Worm (Caenorhabditis elegans) whole organism, L4 larva: ENCODE data around the gene T05A7.13.

Experiments
- F10B5.3 ChIP-seq: sonication (generic microtip); optimal IDR thresholded peaks from 2 replicates; lab custom pipeline; 2016; ENCODE audit warnings: mild to moderate bottlenecking, missing genetic modification characterization, missing compliant biosample characterization
- F49E8.2 ChIP-seq: sonication (generic microtip); optimal IDR thresholded peaks from 2 replicates; lab custom pipeline; 2016; ENCODE audit warnings: missing compliant biosample characterization, mild to moderate bottlenecking, missing genetic modification characterization, borderline replicate concordance
- T26A8.4 ChIP-seq: fragments of 200-800 bp; sonication (Bioruptor generic); IDR thresholded peaks from 2 replicates; pipeline ENCODE4 v1.3.6; 2022; ENCODE audit warnings: missing genetic modification characterization, missing compliant biosample characterization
- Y105C5A.15 ChIP-seq: fragments of 200-800 bp; sonication (Bioruptor generic); IDR thresholded peaks from 2 replicates; pipeline ENCODE4 v1.3.6; 2022; ENCODE audit warnings: missing genetic modification characterization, missing compliant biosample characterization
- Y5F2A.4 ChIP-seq: fragments of 200-800 bp; sonication (Bioruptor generic); optimal IDR thresholded peaks from 2 replicates; lab custom pipeline; 2018; ENCODE audit warnings: mild to moderate bottlenecking, missing genetic modification characterization, missing compliant biosample characterization
- ama-1 ChIP-seq: fragments of 150-350 bp; optimal IDR thresholded peaks from 2 replicates; lab custom pipeline; 2014; ENCODE audit warnings: inconsistent platforms, mixed read lengths
- attf-4 ChIP-seq: sonication (generic microtip); optimal IDR thresholded peaks from 3 replicates; lab custom pipeline; 2017; ENCODE audit warnings: missing biosample characterization, missing genetic modification characterization
- ceh-20 ChIP-seq: fragments of 200-800 bp; sonication (Bioruptor generic); IDR thresholded peaks from 2 replicates; pipeline ENCODE4 v1.3.6; 2022; ENCODE audit warnings: missing genetic modification reagents, missing genetic modification characterization, missing compliant biosample characterization
- ceh-28 ChIP-seq: fragments of 150-350 bp; optimal IDR thresholded peaks from 2 replicates; lab custom pipeline; 2014; ENCODE audit warnings: missing biosample characterization, missing genetic modification reagents, missing genetic modification characterization
- ceh-32 ChIP-seq: sonication (generic microtip); optimal IDR thresholded peaks from 2 replicates; lab custom pipeline; 2016; ENCODE audit warnings: mild to moderate bottlenecking, missing genetic modification characterization, missing compliant biosample characterization; ENCODE audit not compliant: poor library complexity
- ceh-44 ChIP-seq: fragments of 200-800 bp; sonication (Bioruptor generic); IDR thresholded peaks from 2 replicates; pipeline ENCODE4 v1.3.6; 2022; ENCODE audit warnings: missing genetic modification reagents, missing genetic modification characterization, missing compliant biosample characterization
- ceh-62 ChIP-seq: sonication (generic microtip); optimal IDR thresholded peaks from 2 replicates; lab custom pipeline; 2017; ENCODE audit warnings: missing biosample characterization, missing genetic modification characterization
- ceh-82 ChIP-seq: sonication (generic microtip); optimal IDR thresholded peaks from 2 replicates; lab custom pipeline; 2017; ENCODE audit warnings: missing biosample characterization, missing genetic modification characterization
- ces-1 ChIP-seq: fragments of 150-350 bp; sonication (generic microtip); optimal IDR thresholded peaks from 4 replicates; lab custom pipeline; 2014; ENCODE audit warnings: missing biosample characterization, missing genetic modification reagents, missing genetic modification characterization
- daf-12 ChIP-seq: fragments of 150-350 bp; optimal IDR thresholded peaks from 2 replicates; lab custom pipeline; 2014; ENCODE audit warnings: missing biosample characterization, missing genetic modification reagents, missing genetic modification characterization
- daf-19 ChIP-seq: fragments of 200-800 bp; sonication (Bioruptor generic); conservative IDR thresholded peaks from 2 replicates; pipeline ENCODE4 v1.3.6; 2022; ENCODE audit warnings: missing genetic modification characterization, missing compliant biosample characterization
- dmd-6 ChIP-seq: fragments of 200-800 bp; sonication (Bioruptor generic); IDR thresholded peaks from 2 replicates; pipeline ENCODE4 v1.3.6; 2022; ENCODE audit warnings: missing genetic modification reagents, missing genetic modification characterization, missing compliant biosample characterization
- dmd-8 ChIP-seq: fragments of 200-800 bp; sonication (Bioruptor generic); IDR thresholded peaks from 2 replicates; pipeline ENCODE4 v1.3.6; 2022; ENCODE audit warnings: missing genetic modification characterization, missing compliant biosample characterization
- dpl-1 ChIP-seq: fragments of 150-350 bp; optimal IDR thresholded peaks from 2 replicates; lab custom pipeline; 2014; ENCODE audit warnings: missing biosample characterization, missing genetic modification reagents, missing genetic modification characterization
- egl-43 ChIP-seq: fragments of 200-800 bp; sonication (Bioruptor generic); IDR thresholded peaks from 2 replicates; pipeline ENCODE4 v1.3.6; 2022; ENCODE audit warnings: missing genetic modification reagents, missing genetic modification characterization, missing compliant biosample characterization
- fos-1 ChIP-seq: fragments of 150-350 bp; optimal IDR thresholded peaks from 2 replicates; lab custom pipeline; 2014; ENCODE audit warnings: missing biosample characterization, missing genetic modification characterization
- hlh-11 ChIP-seq: fragments of 200-800 bp; sonication (Bioruptor generic); optimal IDR thresholded peaks from 2 replicates; lab custom pipeline; 2018; ENCODE audit warnings: mild to moderate bottlenecking, missing genetic modification characterization, missing compliant biosample characterization
- hlh-30 ChIP-seq: sonication (generic microtip); optimal IDR thresholded peaks from 2 replicates; lab custom pipeline; 2017; ENCODE audit warnings: antibody characterized with exemption, mild to moderate bottlenecking, missing genetic modification characterization, missing compliant biosample characterization; ENCODE audit not compliant: insufficient read depth
- jun-1 ChIP-seq: fragments of 150-350 bp; optimal IDR thresholded peaks from 2 replicates; lab custom pipeline; 2014; ENCODE audit warnings: missing biosample characterization, missing genetic modification reagents, missing genetic modification characterization
- lin-29 ChIP-seq: fragments of 200-800 bp; sonication (Bioruptor generic); IDR thresholded peaks from 2 replicates; pipeline ENCODE4 v1.3.6; 2022; ENCODE audit warnings: missing genetic modification reagents, missing genetic modification characterization, missing compliant biosample characterization
- lir-3 ChIP-seq: sonication (generic microtip); optimal IDR thresholded peaks from 2 replicates; lab custom pipeline; 2016; ENCODE audit warnings: mild to moderate bottlenecking, missing genetic modification characterization, missing compliant biosample characterization
- mdl-1 ChIP-seq, 2 experiments: fragments of 150-350 bp in 1 of 2; sonication (generic microtip) in 1 of 2; optimal IDR thresholded peaks; 2 replicates each; lab custom pipeline; 2014 to 2017; ENCODE audit warnings: missing biosample characterization in 2 of 2, missing genetic modification characterization in 2 of 2
- mes-2 ChIP-seq: sonication (generic microtip); optimal IDR thresholded peaks from 2 replicates; lab custom pipeline; 2016; ENCODE audit warnings: missing genotype, mild to moderate bottlenecking, missing genetic modification characterization, missing compliant biosample characterization; ENCODE audit not compliant: poor library complexity, severe bottlenecking
- mxl-2 ChIP-seq: fragments of 200-800 bp; sonication (Bioruptor generic); conservative IDR thresholded peaks from 2 replicates; pipeline ENCODE4 v1.3.6; 2022; ENCODE audit warnings: missing genetic modification reagents, missing genetic modification characterization, missing compliant biosample characterization
- nhr-10 ChIP-seq: fragments of 150-350 bp; optimal IDR thresholded peaks from 2 replicates; lab custom pipeline; 2014; ENCODE audit warnings: missing biosample characterization, missing genetic modification characterization
- nhr-102 ChIP-seq: sonication (generic microtip); optimal IDR thresholded peaks from 2 replicates; lab custom pipeline; 2016; ENCODE audit warnings: mild to moderate bottlenecking, missing genetic modification characterization, moderate library complexity, missing compliant biosample characterization
- nhr-111 ChIP-seq: fragments of 200-800 bp; sonication (Bioruptor generic); optimal IDR thresholded peaks from 2 replicates; lab custom pipeline; 2018; ENCODE audit warnings: mild to moderate bottlenecking, missing genetic modification characterization, missing compliant biosample characterization
- nhr-25 ChIP-seq: sonication (generic microtip); optimal IDR thresholded peaks from 2 replicates; lab custom pipeline; 2017; ENCODE audit warnings: missing genetic modification characterization, mild to moderate bottlenecking, missing compliant biosample characterization, antibody characterized with exemption, moderate library complexity, borderline replicate concordance; ENCODE audit not compliant: insufficient read depth
- nhr-41 ChIP-seq: fragments of 200-800 bp; sonication (Bioruptor generic); IDR thresholded peaks from 2 replicates; pipeline ENCODE4 v1.3.6; 2022; ENCODE audit warnings: missing genetic modification reagents, missing genetic modification characterization, missing compliant biosample characterization
- nhr-76 ChIP-seq: fragments of 150-350 bp; optimal IDR thresholded peaks from 2 replicates; lab custom pipeline; 2014; ENCODE audit warnings: missing biosample characterization, missing genetic modification characterization
- pha-4 ChIP-seq, 2 experiments: fragments of 150-350 bp in 1 of 2; fragments of 200-800 bp in 1 of 2; sonication (Bioruptor generic) in 1 of 2; IDR thresholded peaks in 1 of 2; optimal IDR thresholded peaks in 1 of 2; 2 replicates each; pipeline versions ENCODE4 v1.3.6 to Lab custom; 2014 to 2022; ENCODE audit warnings: missing genetic modification characterization in 2 of 2, missing genetic modification reagents in 2 of 2, missing biosample characterization in 1 of 2, missing compliant biosample characterization in 1 of 2
- php-3 ChIP-seq: fragments of 200-800 bp; sonication (Bioruptor generic); IDR thresholded peaks from 2 replicates; pipeline ENCODE4 v1.3.6; 2022; ENCODE audit warnings: missing genetic modification reagents, missing genetic modification characterization, missing compliant biosample characterization
- pqm-1 ChIP-seq: sonication (generic microtip); optimal IDR thresholded peaks from 2 replicates; lab custom pipeline; 2017; ENCODE audit warnings: missing biosample characterization, missing genetic modification characterization
- saeg-2 ChIP-seq: fragments of 200-800 bp; sonication (Bioruptor generic); IDR thresholded peaks from 2 replicates; pipeline ENCODE4 v1.3.6; 2022; ENCODE audit warnings: missing genetic modification reagents, missing genetic modification characterization, missing compliant biosample characterization
- set-16 ChIP-seq: fragments of 200-800 bp; sonication (Bioruptor generic); IDR thresholded peaks from 2 replicates; pipeline ENCODE4 v1.3.6; 2022; ENCODE audit warnings: missing genetic modification reagents, missing genetic modification characterization, missing compliant biosample characterization
- snpc-1.2 ChIP-seq: fragments of 200-800 bp; sonication (Bioruptor generic); IDR thresholded peaks from 2 replicates; pipeline ENCODE4 v1.3.6; 2022; ENCODE audit warnings: missing genetic modification reagents, missing genetic modification characterization, missing compliant biosample characterization
- spr-1 ChIP-seq: sonication (generic microtip); optimal IDR thresholded peaks from 2 replicates; lab custom pipeline; 2016; ENCODE audit warnings: mild to moderate bottlenecking, missing genetic modification characterization, missing compliant biosample characterization
- spr-3 ChIP-seq: fragments of 200-800 bp; sonication (Bioruptor generic); optimal IDR thresholded peaks from 2 replicates; lab custom pipeline; 2018; ENCODE audit warnings: mild to moderate bottlenecking, missing genetic modification characterization, missing compliant biosample characterization
- tag-97 ChIP-seq: fragments of 200-800 bp; sonication (Bioruptor generic); IDR thresholded peaks from 2 replicates; pipeline ENCODE4 v1.3.6; 2022; ENCODE audit warnings: missing genetic modification characterization, missing compliant biosample characterization
- unc-130 ChIP-seq: sonication (generic microtip); optimal IDR thresholded peaks from 2 replicates; lab custom pipeline; 2016; ENCODE audit warnings: missing genetic modification reagents, missing genetic modification characterization, missing compliant biosample characterization
- zip-11 ChIP-seq: fragments of 200-800 bp; sonication (Bioruptor generic); IDR thresholded peaks from 2 replicates; pipeline ENCODE4 v1.3.6; 2022; ENCODE audit warnings: missing genetic modification characterization, missing compliant biosample characterization
- zip-2 ChIP-seq: fragments of 150-350 bp; optimal IDR thresholded peaks from 2 replicates; lab custom pipeline; 2014; ENCODE audit warnings: missing biosample characterization, missing genetic modification characterization
- ztf-11 ChIP-seq: fragments of 150-350 bp; optimal IDR thresholded peaks from 2 replicates; lab custom pipeline; 2014; ENCODE audit warnings: missing biosample characterization, missing genetic modification characterization

The T05A7.13 gene

ce11 chrII:4710120-4710519 lies 48.9 kb upstream of the T05A7.13 start, which contains the start of gene tag-151 (continued):
- no peak for TF ChIP-seq nhr-76 (tag; lab: Kevin White, UChicago)
- no peak for TF ChIP-seq ceh-32
- no peak for TF ChIP-seq mes-2 (tag; lab: Kevin White, UChicago)
- TF ChIP-seq set-16 (GFP tag; lab: Robert Waterston, UW), result no peak
- TF ChIP-seq Y105C5A.15 (GFP tag; lab: Robert Waterston, UW), result no peak
- no peak for TF ChIP-seq daf-12 (tag; lab: Kevin White, UChicago)
- no peak for TF ChIP-seq ceh-20 (GFP tag; lab: Robert Waterston, UW)
- TF ChIP-seq mxl-2 (GFP tag; lab: Robert Waterston, UW), result no peak
- no peak for TF ChIP-seq T26A8.4 (GFP tag; lab: Robert Waterston, UW)
- TF ChIP-seq zip-11, result no peak
- peak; percentile 54 for TF ChIP-seq F10B5.3 (tag; lab: Kevin White, UChicago)

- TF ChIP-seq lin-29 (GFP tag; lab: Robert Waterston, UW) (no peak), daf-19 (GFP tag; lab: Robert Waterston, UW) (no peak), ceh-82 (no peak), ceh-32 (no peak), zip-2 (tag; lab: Kevin White, UChicago) (no peak), nhr-25 (tag; lab: Kevin White, UChicago) (peak; percentile 46), ces-1 (GFP tag; lab: Kevin White, UChicago) (no peak), attf-4 (no peak), fos-1 (tag; lab: Kevin White, UChicago) (no peak), jun-1 (tag; lab: Kevin White, UChicago) (no peak), ceh-44 (no peak), spr-1 (tag; lab: Kevin White, UChicago) (no peak), mdl-1 (tag; optimal IDR thresholded peaks at IDR 0.05; lab: Kevin White, UChicago) (peak in 1 of 2 experiments; percentile 24), spr-3 (GFP tag; lab: Kevin White, UChicago) (no peak), egl-43 (GFP tag; lab: Robert Waterston, UW) (no peak), F10B5.3 (tag; lab: Kevin White, UChicago) (no peak), nhr-102 (tag; lab: Kevin White, UChicago) (no peak), nhr-76 (tag; lab: Kevin White, UChicago) (no peak), dpl-1 (GFP tag; lab: Kevin White, UChicago) (peak; percentile 70), Y5F2A.4 (GFP tag; lab: Kevin White, UChicago) (no peak), dmd-6 (GFP tag; lab: Robert Waterston, UW) (peak; percentile 57), pha-4 (GFP tag; IDR thresholded peaks at IDR 0.05; lab: Robert Waterston, UW) (no peak), pha-4 (tag; optimal IDR thresholded peaks at IDR 0.05; lab: Kevin White, UChicago) (peak; percentile 23), F49E8.2 (peak; percentile 21), unc-130 (GFP tag; lab: Kevin White, UChicago) (peak; percentile 11), lir-3 (no peak), pqm-1 (tag; lab: Kevin White, UChicago) (peak; percentile 51), ztf-11 (tag; lab: Kevin White, UChicago) (no peak), saeg-2 (GFP tag; lab: Robert Waterston, UW) (no peak), tag-97 (no peak), hlh-30 (tag; lab: Kevin White, UChicago) (peak; percentile 73), zip-11 (no peak), ceh-62 (no peak), hlh-11 (tag; lab: Kevin White, UChicago) (peak; percentile 64), snpc-1.2 (GFP tag; lab: Robert Waterston, UW) (no peak), ama-1 (lab: Kevin White, UChicago) (no peak), ceh-28 (tag; lab: Kevin White, UChicago) (no peak), nhr-41 (GFP tag; lab: Robert Waterston, UW) (no peak), mxl-2 (GFP tag; lab: Robert Waterston, UW) (no peak), dmd-8 (no peak), nhr-111 (GFP tag; lab: Kevin White, UChicago) (no peak), php-3 (no peak), nhr-10 (tag; lab: Kevin White, UChicago) (no peak)
Measured at ce11 chrII:4706359-4706871, 45.2 kb upstream of the T05A7.13 start, which contains the start of the genes F10G7.9 and tsn-1. F10G7.9 (minus strand) TSS chrII:4706485. tsn-1 (plus strand) TSS chrII:4706821.
